Worm (Caenorhabditis elegans): Measurements from ENCODE around the gene T07D3.9.

- no peak for TF ChIP-seq him-1 (tag; optimal IDR thresholded peaks at IDR 0.05)
- no peak for TF ChIP-seq dao-5 (tag; optimal IDR thresholded peaks at IDR 0.05)
- TF ChIP-seq W03F9.2 (tag; optimal IDR thresholded peaks at IDR 0.05), result no peak
Observed at ce11 chrII:880666-881226, 20.0 kb downstream of the T07D3.9 start.

Data from whole organism, L4/young adult.